Fruit fly (Drosophila melanogaster) S2 (cell line): ENCODE results near the gene CG7567.

Source experiments
- CG8478 ChIP-seq: fragments of >200 bp; optimal IDR thresholded peaks from 2 replicates; lab custom pipeline; 2018
- CTCF ChIP-seq, 2 experiments: fragments of >200 bp; optimal IDR thresholded peaks; 2 replicates each; lab custom pipeline; 2018

- TF ChIP-seq CG8478 (lab: Kevin White, UChicago), result peak; percentile 76
- peak; percentile 2 to 75 for TF ChIP-seq CTCF (optimal IDR thresholded peaks at IDR 0.05; lab: Kevin White, UChicago)
Observed at dm6 chr3R:29556003-29556467, 31.9 kb downstream of the CG7567 start, which contains the start of gene Dr.
